Worm (Caenorhabditis elegans): Measurements from ENCODE around the gene cpna-5.
A peak's percentile ranks its signal among the peaks of the same experiment; 100 is the strongest.

ce11 chrII:7756810-7757209, 38.4 kb upstream of the cpna-5 start:
- TF ChIP-seq hif-1 (tag; optimal IDR thresholded peaks at IDR 0.05) (peak in 1 of 2 experiments; percentile 23), skn-1 (tag; optimal IDR thresholded peaks at IDR 0.05) (no peak), hlh-30 (tag; optimal IDR thresholded peaks at IDR 0.05; ENCODE audit: insufficient read depth) (peak; percentile 69), nhr-28 (tag; optimal IDR thresholded peaks at IDR 0.05) (peak; percentile 70), ZK546.5 (tag; optimal IDR thresholded peaks at IDR 0.05) (no peak), F49E8.2 (tag; optimal IDR thresholded peaks at IDR 0.05; ENCODE audit: borderline replicate concordance) (peak; percentile 11), ama-1 (optimal IDR thresholded peaks at IDR 0.05) (no peak), nhr-76 (tag; optimal IDR thresholded peaks at IDR 0.05) (no peak), ztf-11 (tag; optimal IDR thresholded peaks at IDR 0.05) (no peak), aly-2 (tag; optimal IDR thresholded peaks at IDR 0.05) (no peak), ceh-20 (GFP tag; IDR thresholded peaks at IDR 0.05) (no peak), lin-39 (tag; optimal IDR thresholded peaks at IDR 0.05) (no peak), nhr-77 (tag; optimal IDR thresholded peaks at IDR 0.05) (peak; percentile 49)
